Fruit fly (Drosophila melanogaster): ENCODE data around the gene CG46448.

Gene CG46448

dm6 chr2L:2397080-2397479 is 5.6 kb downstream of the CG46448 start (continued):
- TF ChIP-seq Usf (GFP tag; optimal IDR thresholded peaks at IDR 0.05) (no peak), chm (GFP tag; IDR thresholded peaks at IDR 0.05) (no peak), Rx (GFP tag; IDR thresholded peaks at IDR 0.05) (no peak), sr (GFP tag; IDR thresholded peaks at IDR 0.05) (no peak), dysf (GFP tag; IDR thresholded peaks at IDR 0.05) (no peak), CG6854 (GFP tag; optimal IDR thresholded peaks at IDR 0.05) (no peak), CG1529 (GFP tag; optimal IDR thresholded peaks at IDR 0.05) (no peak), Adf1 (GFP tag; IDR thresholded peaks at IDR 0.05) (no peak), cwo (GFP tag; optimal IDR thresholded peaks at IDR 0.05) (no peak), ash1 (GFP tag; optimal IDR thresholded peaks at IDR 0.05) (no peak), cg (GFP tag; optimal IDR thresholded peaks at IDR 0.05) (no peak), CG7745 (tag; optimal IDR thresholded peaks at IDR 0.05) (no peak), Hmr (GFP tag; optimal IDR thresholded peaks at IDR 0.05) (no peak), gem (tag; optimal IDR thresholded peaks at IDR 0.05) (peak; percentile 10), Lpt (GFP tag; optimal IDR thresholded peaks at IDR 0.05) (no peak), CG8478 (optimal IDR thresholded peaks at IDR 0.05) (no peak), TFAM (GFP tag; optimal IDR thresholded peaks at IDR 0.05) (no peak), bab2 (GFP tag; optimal IDR thresholded peaks at IDR 0.05) (no peak), CG31224 (GFP tag; IDR thresholded peaks at IDR 0.05) (no peak), insv (GFP tag; optimal IDR thresholded peaks at IDR 0.05) (no peak), CG7839 (tag; optimal IDR thresholded peaks at IDR 0.05) (peak; percentile 14), CG6272 (GFP tag; IDR thresholded peaks at IDR 0.05) (no peak), dm (GFP tag; optimal IDR thresholded peaks at IDR 0.05) (no peak), tin (GFP tag; optimal IDR thresholded peaks at IDR 0.05) (peak; percentile 17), CG12744 (GFP tag; optimal IDR thresholded peaks at IDR 0.05) (no peak), dmrt11E (tag; optimal IDR thresholded peaks at IDR 0.05) (no peak), CG4282 (GFP tag; optimal IDR thresholded peaks at IDR 0.05) (no peak), eyg (GFP tag; optimal IDR thresholded peaks at IDR 0.05) (no peak), en (GFP tag; optimal IDR thresholded peaks at IDR 0.05) (no peak), row (GFP tag; IDR thresholded peaks at IDR 0.05) (peak; percentile 32; the same call in 1 of the 3 replicates), CG11560 (tag; IDR thresholded peaks at IDR 0.05) (no peak), sisA (GFP tag; IDR thresholded peaks at IDR 0.05) (peak; percentile 46; the same call in 1 of the 2 replicates), sob (GFP tag; IDR thresholded peaks at IDR 0.05) (no peak), CG9609 (GFP tag; optimal IDR thresholded peaks at IDR 0.05) (no peak), D19A (tag; optimal IDR thresholded peaks at IDR 0.05) (no peak), H2.0 (GFP tag; IDR thresholded peaks at IDR 0.05) (0 out of 2 replicates have a peak, but pooled peaks have one; percentile 11), so (GFP tag; IDR thresholded peaks at IDR 0.05) (no peak), cato (GFP tag; optimal IDR thresholded peaks at IDR 0.05; ENCODE audit: borderline replicate concordance) (no peak), CG4424 (GFP tag; optimal IDR thresholded peaks at IDR 0.05) (no peak), NfI (GFP tag; optimal IDR thresholded peaks at IDR 0.05) (no peak), CG13775 (GFP tag; optimal IDR thresholded peaks at IDR 0.05) (no peak), Trl (optimal IDR thresholded peaks at IDR 0.05) (no peak), Trl (GFP tag; optimal IDR thresholded peaks at IDR 0.05) (no peak), CG11085 (GFP tag; IDR thresholded peaks at IDR 0.05) (no peak), CG14441 (GFP tag; IDR thresholded peaks at IDR 0.05) (no peak), nerfin-1 (tag; optimal IDR thresholded peaks at IDR 0.05) (no peak), CG33213 (GFP tag; optimal IDR thresholded peaks at IDR 0.05) (no peak), Pdp1 (GFP tag; optimal IDR thresholded peaks at IDR 0.05) (no peak), sug (tag; optimal IDR thresholded peaks at IDR 0.05) (no peak), Neu2 (GFP tag; optimal IDR thresholded peaks at IDR 0.05; ENCODE audit: borderline replicate concordance) (no peak), GATAe (GFP tag; conservative IDR thresholded peaks at IDR 0.05) (no peak), CG16863 (GFP tag; optimal IDR thresholded peaks at IDR 0.05) (no peak), aop (GFP tag; IDR thresholded peaks at IDR 0.05) (no peak), jing (GFP tag; optimal IDR thresholded peaks at IDR 0.05) (no peak)

All from whole organism, embryonic.